Worm (Caenorhabditis elegans) whole organism, late embryonic: ENCODE results near the gene pmt-1.

Experiments used
- hlh-6 ChIP-seq: sonication (generic microtip); optimal IDR thresholded peaks from 2 replicates; lab custom pipeline; 2016; ENCODE audit warnings: missing genotype, missing genetic modification characterization, missing compliant biosample characterization
- lim-6 ChIP-seq: sonication (generic microtip); optimal IDR thresholded peaks from 2 replicates; lab custom pipeline; 2016; ENCODE audit warnings: missing genetic modification characterization, missing compliant biosample characterization

ce11 chrII:5320205-5320951, 38.1 kb upstream of the pmt-1 start:
- TF ChIP-seq lim-6 (tag; lab: Kevin White, UChicago) (no peak), hlh-6 (tag; lab: Kevin White, UChicago) (no peak)
